Fruit fly (Drosophila melanogaster) whole organism, embryonic: ENCODE results near the gene CG11679.

Source experiments
- Aef1 ChIP-seq: fragments of 200-800 bp; sonication (Bioruptor generic); IDR thresholded peaks from 3 replicates; pipeline ENCODE4 v1.3.6; 2022; ENCODE audit warnings: missing biosample characterization, missing genetic modification characterization
- Antp ChIP-seq: fragments of 200-800 bp; sonication (Bioruptor generic); optimal IDR thresholded peaks from 3 replicates; lab custom pipeline; 2016; ENCODE audit warnings: missing biosample characterization, missing genetic modification characterization
- Atf6 ChIP-seq: fragments of 200-800 bp; sonication (Bioruptor generic); IDR thresholded peaks from 2 replicates; pipeline ENCODE4 v1.3.6; 2022; ENCODE audit warnings: missing biosample characterization, missing genetic modification characterization
- BtbVII ChIP-seq: fragments of 200-800 bp; sonication (Bioruptor generic); optimal IDR thresholded peaks from 3 replicates; lab custom pipeline; 2017; ENCODE audit warnings: missing biosample characterization, mild to moderate bottlenecking, missing genetic modification characterization
- Bteb2 ChIP-seq: fragments of 200-800 bp; sonication (Bioruptor generic); optimal IDR thresholded peaks from 2 replicates; lab custom pipeline; 2016; ENCODE audit warnings: missing biosample characterization, missing genetic modification characterization
- CG11093 ChIP-seq: fragments of 200-800 bp; sonication (Bioruptor generic); IDR thresholded peaks from 3 replicates; pipeline ENCODE4 v1.3.6; 2022; ENCODE audit warnings: missing biosample characterization, missing genetic modification characterization
- CG12299 ChIP-seq: fragments of 200-800 bp; sonication (Bioruptor generic); optimal IDR thresholded peaks from 2 replicates; lab custom pipeline; 2018; ENCODE audit warnings: missing biosample characterization, mild to moderate bottlenecking, missing genetic modification characterization
- CG17912 ChIP-seq: fragments of 200-800 bp; sonication (Bioruptor generic); optimal IDR thresholded peaks from 2 replicates; lab custom pipeline; 2018; ENCODE audit warnings: missing biosample characterization, mild to moderate bottlenecking, missing genetic modification characterization
- CG2129 ChIP-seq: fragments of 200-800 bp; sonication (Bioruptor generic); IDR thresholded peaks from 2 replicates; pipeline ENCODE4 v1.3.6; 2022; ENCODE audit warnings: missing biosample characterization, missing genetic modification characterization; ENCODE audit not compliant: partially characterized antibody
- CG30403 ChIP-seq: fragments of 200-800 bp; sonication (Bioruptor generic); optimal IDR thresholded peaks from 3 replicates; lab custom pipeline; 2016; ENCODE audit warnings: missing biosample characterization, missing genetic modification characterization
- CG32772 ChIP-seq: fragments of 200-800 bp; sonication (Bioruptor generic); IDR thresholded peaks from 2 replicates; pipeline ENCODE4 v1.3.6; 2022; ENCODE audit warnings: missing biosample characterization, missing genetic modification characterization
- CG7357 ChIP-seq: fragments of 200-800 bp; sonication (Bioruptor generic); IDR thresholded peaks from 3 replicates; pipeline ENCODE4 v1.3.6; 2022; ENCODE audit warnings: missing biosample characterization, missing genetic modification characterization
- CG7372 ChIP-seq: fragments of 200-800 bp; sonication (Bioruptor generic); IDR thresholded peaks from 2 replicates; pipeline ENCODE4 v1.3.6; 2022; ENCODE audit warnings: missing biosample characterization, missing genetic modification characterization
- CG7963 ChIP-seq: fragments of 200-800 bp; sonication (Bioruptor generic); IDR thresholded peaks from 3 replicates; pipeline ENCODE4 v1.3.6; 2022; ENCODE audit warnings: missing biosample characterization, missing genetic modification characterization; ENCODE audit not compliant: partially characterized antibody
- CG8281 ChIP-seq: fragments of 200-800 bp; sonication (Bioruptor generic); optimal IDR thresholded peaks from 2 replicates; lab custom pipeline; 2018; ENCODE audit warnings: missing biosample characterization, mild to moderate bottlenecking, missing genetic modification characterization, moderate library complexity
- Dip3 ChIP-seq: fragments of 200-800 bp; sonication (Bioruptor generic); optimal IDR thresholded peaks from 3 replicates; lab custom pipeline; 2016; ENCODE audit warnings: missing biosample characterization, missing genetic modification characterization
- Dref ChIP-seq: fragments of 200-800 bp; sonication (Bioruptor generic); IDR thresholded peaks from 2 replicates; pipeline ENCODE4 v1.3.6; 2022; ENCODE audit warnings: missing biosample characterization, missing genetic modification characterization
- E2f2 ChIP-seq: fragments of 200-800 bp; sonication (Bioruptor generic); IDR thresholded peaks from 2 replicates; pipeline ENCODE4 v1.3.6; 2022; ENCODE audit warnings: missing biosample characterization, missing genetic modification characterization
- Eip74EF ChIP-seq, 2 experiments: fragments of 200-800 bp in 1 of 2; fragments of >200 bp in 1 of 2; sonication (Bioruptor generic) in 1 of 2; optimal IDR thresholded peaks; 2 replicates each; lab custom pipeline; 2017 to 2019; ENCODE audit warnings: missing biosample characterization in 2 of 2, missing genetic modification characterization in 2 of 2, mild to moderate bottlenecking in 1 of 2, moderate library complexity in 1 of 2
- Hr51 ChIP-seq, 2 experiments: fragments of 200-800 bp; sonication (Bioruptor generic); optimal IDR thresholded peaks; 2 replicates in 1 of 2; 3 replicates in 1 of 2; lab custom pipeline; 2016 to 2018; ENCODE audit warnings: missing biosample characterization in 2 of 2, missing genetic modification characterization in 2 of 2, mild to moderate bottlenecking in 1 of 2, moderate library complexity in 1 of 2
- Lpt ChIP-seq: fragments of >200 bp; optimal IDR thresholded peaks from 2 replicates; lab custom pipeline; 2018; ENCODE audit warnings: missing biosample characterization, missing genetic modification characterization
- MTF-1 ChIP-seq: fragments of 200-800 bp; sonication (Bioruptor generic); optimal IDR thresholded peaks from 2 replicates; lab custom pipeline; 2018; ENCODE audit warnings: missing biosample characterization, mild to moderate bottlenecking, missing genetic modification characterization, borderline replicate concordance
- Taf1 ChIP-seq: fragments of 200-800 bp; sonication (Bioruptor generic); IDR thresholded peaks from 2 replicates; pipeline ENCODE4 v1.3.6; 2022; ENCODE audit warnings: missing biosample characterization, missing genetic modification characterization
- bbx ChIP-seq: fragments of 200-800 bp; sonication (Bioruptor generic); IDR thresholded peaks from 2 replicates; pipeline ENCODE4 v1.3.6; 2022; ENCODE audit warnings: missing biosample characterization, missing genetic modification characterization; ENCODE audit not compliant: partially characterized antibody
- dan ChIP-seq: fragments of 200-800 bp; sonication (Bioruptor generic); IDR thresholded peaks from 2 replicates; pipeline ENCODE4 v1.3.6; 2022; ENCODE audit warnings: missing biosample characterization, missing genetic modification characterization
- en ChIP-seq: fragments of 200-800 bp; sonication (Bioruptor generic); optimal IDR thresholded peaks from 2 replicates; lab custom pipeline; 2016; ENCODE audit warnings: missing biosample characterization, missing genetic modification characterization
- ewg ChIP-seq: fragments of 200-800 bp; sonication (Bioruptor generic); optimal IDR thresholded peaks from 3 replicates; lab custom pipeline; 2017; ENCODE audit warnings: mild to moderate bottlenecking, missing biosample characterization, missing genetic modification reagents, missing genetic modification characterization
- eyg ChIP-seq: fragments of 200-800 bp; sonication (Bioruptor generic); optimal IDR thresholded peaks from 3 replicates; lab custom pipeline; 2016; ENCODE audit warnings: missing biosample characterization, missing genetic modification characterization
- fu2 ChIP-seq: fragments of 200-800 bp; sonication (Bioruptor generic); optimal IDR thresholded peaks from 2 replicates; lab custom pipeline; 2016; ENCODE audit warnings: missing biosample characterization, missing genetic modification characterization
- gfzf ChIP-seq: fragments of 200-800 bp; sonication (Bioruptor generic); optimal IDR thresholded peaks from 2 replicates; lab custom pipeline; 2016; ENCODE audit warnings: missing biosample characterization, mild to moderate bottlenecking, missing genetic modification characterization, moderate library complexity
- grau ChIP-seq: fragments of 200-800 bp; optimal IDR thresholded peaks from 3 replicates; lab custom pipeline; 2019; ENCODE audit warnings: missing biosample characterization, mild to moderate bottlenecking, missing genetic modification characterization, moderate library complexity
- ind ChIP-seq: fragments of 200-800 bp; sonication (Bioruptor generic); optimal IDR thresholded peaks from 3 replicates; lab custom pipeline; 2016; ENCODE audit warnings: missing biosample characterization, missing genetic modification characterization
- jumu ChIP-seq: fragments of 200-800 bp; sonication (Bioruptor generic); optimal IDR thresholded peaks from 3 replicates; lab custom pipeline; 2016; ENCODE audit warnings: missing biosample characterization, missing genetic modification characterization
- klu ChIP-seq: fragments of 200-800 bp; sonication (Bioruptor generic); IDR thresholded peaks from 2 replicates; pipeline ENCODE4 v1.3.6; 2022; ENCODE audit warnings: missing biosample characterization, missing genetic modification characterization
- lbe ChIP-seq: fragments of 200-800 bp; sonication (Bioruptor generic); optimal IDR thresholded peaks from 2 replicates; lab custom pipeline; 2016; ENCODE audit warnings: missing biosample characterization, mild to moderate bottlenecking, missing genetic modification characterization
- lilli ChIP-seq: fragments of 200-800 bp; sonication (Bioruptor generic); optimal IDR thresholded peaks from 3 replicates; lab custom pipeline; 2016; ENCODE audit warnings: missing biosample characterization, missing genetic modification characterization
- lola ChIP-seq, 3 experiments: fragments of >200 bp in 2 of 3; fragments of 200-800 bp in 1 of 3; sonication (Bioruptor generic) in 1 of 3; optimal IDR thresholded peaks; 2 replicates each; lab custom pipeline; 2017 to 2019; ENCODE audit warnings: missing biosample characterization in 3 of 3, missing genetic modification characterization in 3 of 3, mild to moderate bottlenecking in 1 of 3, moderate library complexity in 1 of 3
- lov ChIP-seq, 2 experiments: fragments of 200-800 bp in 1 of 2; fragments of >200 bp in 1 of 2; sonication (Bioruptor generic) in 1 of 2; IDR thresholded peaks in 1 of 2; optimal IDR thresholded peaks in 1 of 2; 2 replicates in 1 of 2; 3 replicates in 1 of 2; pipeline versions ENCODE4 v1.3.6 to Lab custom; 2017 to 2022; ENCODE audit warnings: missing biosample characterization in 1 of 2, missing genetic modification characterization in 1 of 2
- psq ChIP-seq: fragments of 200-800 bp; sonication (Bioruptor generic); optimal IDR thresholded peaks from 2 replicates; lab custom pipeline; 2017; ENCODE audit warnings: missing biosample characterization, missing genetic modification characterization
- pzg ChIP-seq: fragments of 200-800 bp; sonication (Bioruptor generic); optimal IDR thresholded peaks from 3 replicates; lab custom pipeline; 2018; ENCODE audit warnings: missing biosample characterization, mild to moderate bottlenecking, missing genetic modification characterization, moderate library complexity
- sima ChIP-seq: fragments of 200-800 bp; sonication (Bioruptor generic); optimal IDR thresholded peaks from 2 replicates; lab custom pipeline; 2016; ENCODE audit warnings: missing biosample characterization, missing genetic modification characterization
- slp2 ChIP-seq: fragments of 200-800 bp; sonication (Bioruptor generic); optimal IDR thresholded peaks from 2 replicates; lab custom pipeline; 2016; ENCODE audit warnings: missing biosample characterization, missing genetic modification characterization
- sqz ChIP-seq: fragments of 200-800 bp; sonication (Bioruptor generic); optimal IDR thresholded peaks from 3 replicates; lab custom pipeline; 2018; ENCODE audit warnings: missing biosample characterization, mild to moderate bottlenecking, missing genetic modification characterization
- tgo ChIP-seq: fragments of 200-800 bp; sonication (Bioruptor generic); IDR thresholded peaks from 3 replicates; pipeline ENCODE4 v1.3.6; 2022; ENCODE audit warnings: missing biosample characterization, missing genetic modification characterization
- tin ChIP-seq: fragments of 200-800 bp; sonication (Bioruptor generic); optimal IDR thresholded peaks from 3 replicates; lab custom pipeline; 2016; ENCODE audit warnings: missing biosample characterization, missing genetic modification characterization
- ttk ChIP-seq: fragments of 200-800 bp; sonication (Bioruptor generic); IDR thresholded peaks from 2 replicates; pipeline ENCODE4 v2.1.2; 2022; ENCODE audit warnings: missing biosample characterization, missing genetic modification characterization
- unc-4 ChIP-seq: fragments of 200-800 bp; sonication (Bioruptor generic); IDR thresholded peaks from 2 replicates; pipeline ENCODE4 v1.3.6; 2022; ENCODE audit warnings: missing biosample characterization, missing genetic modification characterization; ENCODE audit not compliant: partially characterized antibody
- wdn ChIP-seq: fragments of 200-800 bp; sonication (Bioruptor generic); IDR thresholded peaks from 2 replicates; pipeline ENCODE4 v1.3.6; 2022; ENCODE audit warnings: missing biosample characterization, missing genetic modification characterization
- yki ChIP-seq: fragments of >200 bp; optimal IDR thresholded peaks from 3 replicates; lab custom pipeline; 2018

CG11679 gene

dm6 chrX:15703720-15704206 lies 35.0 kb downstream of the CG11679 start, which contains the start of the genes Pis and Hap40 (continued):
- TF ChIP-seq slp2 (peak; percentile 25), lov (optimal IDR thresholded peaks at IDR 0.05; lab: Kevin White, UChicago) (no peak), lov (GFP tag; IDR thresholded peaks at IDR 0.05; lab: Robert Waterston, UW) (no peak), CG30403 (GFP tag; lab: Kevin White, UChicago) (peak; percentile 86), ind (GFP tag; lab: Kevin White, UChicago) (peak; percentile 80), Bteb2 (no peak), Lpt (GFP tag; lab: Kevin White, UChicago) (no peak), MTF-1 (GFP tag; lab: Kevin White, UChicago) (no peak), CG2129 (GFP tag; lab: Robert Waterston, UW) (no peak), grau (peak; percentile 84), ewg (GFP tag; lab: Kevin White, UChicago) (peak; percentile 40), Atf6 (GFP tag; lab: Robert Waterston, UW) (peak; percentile 45; the same call in 1 of the 2 replicates), BtbVII (GFP tag; lab: Kevin White, UChicago) (no peak), Eip74EF (GFP tag; optimal IDR thresholded peaks at IDR 0.05; lab: Kevin White, UChicago) (peak in 1 of 2 experiments; percentile 27), Dip3 (GFP tag; lab: Kevin White, UChicago) (peak; percentile 45), psq (GFP tag; lab: Kevin White, UChicago) (peak; percentile 25), fu2 (peak; percentile 60), CG8281 (tag; lab: Kevin White, UChicago) (peak; percentile 37), CG11093 (peak; percentile 76; the same call in 2 of the 3 replicates), sima (no peak), gfzf (GFP tag; lab: Kevin White, UChicago) (peak; percentile 76), Taf1 (no peak; the same call in 1 of the 2 replicates), jumu (peak; percentile 55), sqz (GFP tag; lab: Kevin White, UChicago) (no peak), tgo (GFP tag; lab: Robert Waterston, UW) (peak; percentile 78), lilli (GFP tag; lab: Kevin White, UChicago) (peak; percentile 77), pzg (peak; percentile 62), en (GFP tag; lab: Kevin White, UChicago) (no peak), CG17912 (GFP tag; lab: Kevin White, UChicago) (no peak), E2f2 (GFP tag; lab: Robert Waterston, UW) (peak; percentile 37), CG12299 (tag; lab: Kevin White, UChicago) (peak; percentile 33), CG32772 (peak; percentile 73), Aef1 (GFP tag; lab: Robert Waterston, UW) (peak; percentile 72; the same call in 2 of the 3 replicates), unc-4 (GFP tag; lab: Robert Waterston, UW) (no peak), bbx (no peak), wdn (peak; percentile 29; the same call in 1 of the 2 replicates), CG7963 (GFP tag; lab: Robert Waterston, UW) (no peak), CG7372 (GFP tag; lab: Robert Waterston, UW) (peak; percentile 49; the same call in 1 of the 2 replicates), lbe (GFP tag; lab: Kevin White, UChicago) (peak; percentile 7), Hr51 (GFP tag; optimal IDR thresholded peaks at IDR 0.05; lab: Kevin White, UChicago) (peak; percentile 43 to 73), eyg (GFP tag; lab: Kevin White, UChicago) (no peak), lola (GFP tag; optimal IDR thresholded peaks at IDR 0.05; lab: Kevin White, UChicago) (peak in 1 of 3 experiments; percentile 77), CG7357 (GFP tag; lab: Robert Waterston, UW) (peak; percentile 97), ttk (GFP tag; lab: Robert Waterston, UW) (peak; percentile 57; the same call in 1 of the 2 replicates), dan (GFP tag; lab: Robert Waterston, UW) (no peak; the same call in 1 of the 2 replicates), Dref (0 out of 2 replicates have a peak, but pooled peaks have one; percentile 15), yki (no peak), tin (GFP tag; lab: Kevin White, UChicago) (peak; percentile 70), klu (GFP tag; lab: Robert Waterston, UW) (peak; percentile 62; the same call in 1 of the 2 replicates), Antp (GFP tag; lab: Kevin White, UChicago) (peak; percentile 30)
